Fruit fly (Drosophila melanogaster): Measurements from ENCODE around the gene CG14877.

Gene CG14877

DNA sequence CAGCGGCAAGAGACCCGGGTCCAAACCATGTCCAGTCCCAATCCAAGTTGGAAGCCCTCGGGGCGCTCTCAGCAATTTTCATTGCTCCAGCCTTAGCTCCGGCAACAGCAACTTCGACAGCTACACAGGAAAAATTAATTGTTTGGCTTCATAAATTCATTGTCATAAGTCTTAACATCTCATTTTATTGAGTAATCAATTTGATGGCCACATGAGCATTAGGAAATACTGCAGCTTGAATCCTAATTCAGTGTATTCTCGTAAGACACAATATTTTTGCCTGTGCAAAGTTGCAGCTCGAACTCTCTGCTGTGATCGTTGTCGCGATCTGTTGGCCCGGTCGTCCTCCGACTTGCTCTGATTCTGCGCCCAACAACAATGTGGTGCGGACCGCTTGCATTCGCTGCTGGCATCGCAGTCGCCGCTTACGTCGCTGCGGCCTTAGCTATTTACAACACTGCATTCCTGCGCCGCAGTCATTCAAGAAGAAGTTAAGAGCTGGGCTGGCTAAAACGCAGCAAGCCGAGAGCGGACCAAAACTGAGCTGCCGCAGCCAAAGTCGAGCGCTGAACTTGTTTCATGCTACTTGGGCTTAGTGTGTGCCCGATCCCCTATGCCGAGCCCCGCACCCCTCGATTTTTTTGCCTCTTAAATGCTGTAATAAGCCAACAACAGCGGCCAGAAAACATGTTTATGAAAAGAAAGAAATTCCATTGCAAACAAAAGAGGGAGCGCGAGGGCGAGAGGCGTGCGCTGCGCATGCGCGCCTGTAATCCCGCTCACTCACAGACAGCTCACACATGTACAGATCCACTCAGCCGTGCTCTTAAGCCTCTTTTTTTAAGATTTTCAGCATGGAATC lies 23.7 kb upstream of the CG14877 start (continued):
- peak; percentile 15 for TF ChIP-seq NC2β (GFP tag; optimal IDR thresholded peaks at IDR 0.05)
- no peak for TF ChIP-seq eve (GFP tag; optimal IDR thresholded peaks at IDR 0.05)
- peak; percentile 96 for TF ChIP-seq Drgx (GFP tag; IDR thresholded peaks at IDR 0.05)
- no peak for TF ChIP-seq CG13424 (tag; optimal IDR thresholded peaks at IDR 0.05)
- TF ChIP-seq dmrt11E (tag; optimal IDR thresholded peaks at IDR 0.05) = peak; percentile 68
- TF ChIP-seq sisA (GFP tag; IDR thresholded peaks at IDR 0.05) = no peak
- 0 out of 3 replicates have a peak, but pooled peaks have one; percentile 33 for TF ChIP-seq otp (GFP tag; IDR thresholded peaks at IDR 0.05)
- peak in 1 of 2 experiments; percentile 53 for TF ChIP-seq Pdp1 (GFP tag; optimal IDR thresholded peaks at IDR 0.05)
- peak; percentile 43 for TF ChIP-seq CG5180 (GFP tag; optimal IDR thresholded peaks at IDR 0.05)
- 0 out of 4 replicates have a peak, but pooled peaks have one; percentile 26 for TF ChIP-seq Dll (GFP tag; IDR thresholded peaks at IDR 0.05; ENCODE audit: partially characterized antibody)
- peak; percentile 7 for TF ChIP-seq Ssrp (tag; optimal IDR thresholded peaks at IDR 0.05)
- peak; percentile 18 for TF ChIP-seq CG2202 (tag; optimal IDR thresholded peaks at IDR 0.05)
- TF ChIP-seq CG6689 (GFP tag; IDR thresholded peaks at IDR 0.05) = 0 out of 2 replicates have a peak, but pooled peaks have one; percentile 17
- no peak for TF ChIP-seq CG17186 (GFP tag; optimal IDR thresholded peaks at IDR 0.05)
- peak; percentile 63 for TF ChIP-seq CG4360 (GFP tag; IDR thresholded peaks at IDR 0.05)
- TF ChIP-seq row (GFP tag; IDR thresholded peaks at IDR 0.05) = peak; percentile 28; the same call in 1 of the 3 replicates
- TF ChIP-seq pnt (GFP tag; optimal IDR thresholded peaks at IDR 0.05) = no peak
- TF ChIP-seq sna (GFP tag; IDR thresholded peaks at IDR 0.05; ENCODE audit: partially characterized antibody) = no peak
- TF ChIP-seq CG14710 (tag; optimal IDR thresholded peaks at IDR 0.05) = no peak
- peak; percentile 72 for TF ChIP-seq Ets65A (GFP tag)
- no peak for TF ChIP-seq CHES-1-like (GFP tag; optimal IDR thresholded peaks at IDR 0.05)
- peak; percentile 64 for TF ChIP-seq Med (GFP tag)
- TF ChIP-seq CG14667 (GFP tag; IDR thresholded peaks at IDR 0.05) = no peak
- TF ChIP-seq CG11504 (tag; optimal IDR thresholded peaks at IDR 0.05) = peak; percentile 25
- TF ChIP-seq chif (GFP tag; optimal IDR thresholded peaks at IDR 0.05) = peak in 1 of 2 experiments; percentile 43
- no peak for TF ChIP-seq cas (GFP tag; IDR thresholded peaks at IDR 0.05)
- TF ChIP-seq sens (GFP tag) = peak; percentile 48
- TF ChIP-seq corto (GFP tag; optimal IDR thresholded peaks at IDR 0.05) = peak; percentile 62
- TF ChIP-seq CG30431 (GFP tag; optimal IDR thresholded peaks at IDR 0.05) = peak; percentile 33
- no peak for TF ChIP-seq Hey (tag; optimal IDR thresholded peaks at IDR 0.05)
- peak; percentile 68 for TF ChIP-seq cg (GFP tag; optimal IDR thresholded peaks at IDR 0.05)
- no peak for TF ChIP-seq pb (GFP tag; optimal IDR thresholded peaks at IDR 0.05)
- TF ChIP-seq NK7.1 (GFP tag; optimal IDR thresholded peaks at IDR 0.05) = no peak
- TF ChIP-seq vvl (GFP tag; IDR thresholded peaks at IDR 0.05) = peak; percentile 8; the same call in 1 of the 2 replicates
- TF ChIP-seq ATbp (GFP tag; optimal IDR thresholded peaks at IDR 0.05) = peak; percentile 11
- peak; percentile 55 for TF ChIP-seq nom (GFP tag; optimal IDR thresholded peaks at IDR 0.05)
- TF ChIP-seq z (GFP tag; IDR thresholded peaks at IDR 0.05) = peak; percentile 94
- TF ChIP-seq Elba2 (GFP tag; optimal IDR thresholded peaks at IDR 0.05) = no peak
- TF ChIP-seq CG16863 (GFP tag; optimal IDR thresholded peaks at IDR 0.05) = peak; percentile 4
- TF ChIP-seq ci (GFP tag; IDR thresholded peaks at IDR 0.05) = peak; percentile 44; the same call in 1 of the 3 replicates
- TF ChIP-seq crc (GFP tag; optimal IDR thresholded peaks at IDR 0.05) = no peak
- TF ChIP-seq Dp (GFP tag; optimal IDR thresholded peaks at IDR 0.05) = no peak
- peak; percentile 98 for TF ChIP-seq kni (GFP tag; optimal IDR thresholded peaks at IDR 0.05)
- TF ChIP-seq Fer1 (GFP tag; optimal IDR thresholded peaks at IDR 0.05) = no peak
- no peak for TF ChIP-seq gcm2 (GFP tag; optimal IDR thresholded peaks at IDR 0.05)
- TF ChIP-seq Sox102F (GFP tag; optimal IDR thresholded peaks at IDR 0.05) = no peak
- peak; percentile 86 for TF ChIP-seq CG12769 (tag; optimal IDR thresholded peaks at IDR 0.05)
- TF ChIP-seq CG17568 (GFP tag; optimal IDR thresholded peaks at IDR 0.05) = no peak
